Fruit fly (Drosophila melanogaster) whole organism, prepupa: ENCODE results near the gene Sfp24Bb.

Experiments
- Blimp-1 ChIP-seq: fragments of 200-800 bp; sonication (Bioruptor generic); optimal IDR thresholded peaks from 3 replicates; lab custom pipeline; 2017; ENCODE audit warnings: missing biosample characterization, missing genetic modification characterization, mild to moderate bottlenecking, moderate library complexity, missing genetic modification reagents
- CG7368 ChIP-seq: fragments of 200-800 bp; sonication (Bioruptor generic); optimal IDR thresholded peaks from 3 replicates; lab custom pipeline; 2016; ENCODE audit warnings: missing biosample characterization, missing genetic modification characterization
- CG8632 ChIP-seq: fragments of 200-800 bp; sonication (Bioruptor generic); optimal IDR thresholded peaks from 3 replicates; lab custom pipeline; 2016; ENCODE audit warnings: missing biosample characterization, missing genetic modification characterization
- Ets21C ChIP-seq: fragments of 200-800 bp; sonication (Bioruptor generic); optimal IDR thresholded peaks from 3 replicates; lab custom pipeline; 2016; ENCODE audit warnings: missing biosample characterization, missing genetic modification characterization
- Ets96B ChIP-seq: fragments of 200-800 bp; optimal IDR thresholded peaks from 2 replicates; lab custom pipeline; 2019; ENCODE audit warnings: missing biosample characterization, mild to moderate bottlenecking, missing genetic modification characterization, moderate library complexity
- Gug ChIP-seq: fragments of 200-800 bp; sonication (Bioruptor generic); IDR thresholded peaks from 2 replicates; pipeline ENCODE4 v1.3.6; 2022; ENCODE audit warnings: missing biosample characterization, missing genetic modification characterization
- Lpt ChIP-seq: fragments of 200-800 bp; sonication (Bioruptor generic); optimal IDR thresholded peaks from 3 replicates; lab custom pipeline; 2016; ENCODE audit warnings: missing biosample characterization, missing genetic modification characterization
- OdsH ChIP-seq: fragments of 200-800 bp; sonication (Bioruptor generic); optimal IDR thresholded peaks from 3 replicates; lab custom pipeline; 2016; ENCODE audit warnings: missing biosample characterization, missing genetic modification characterization
- Sox14 ChIP-seq: fragments of 200-800 bp; sonication (Bioruptor generic); optimal IDR thresholded peaks from 3 replicates; lab custom pipeline; 2016; ENCODE audit warnings: missing biosample characterization, missing genetic modification characterization
- net ChIP-seq: fragments of 200-800 bp; sonication (Bioruptor generic); optimal IDR thresholded peaks from 3 replicates; lab custom pipeline; 2016; ENCODE audit warnings: missing biosample characterization, missing genetic modification characterization

- TF ChIP-seq CG8632 (GFP tag; lab: Kevin White, UChicago) (peak; percentile 99), Gug (peak; percentile 98), net (GFP tag; lab: Kevin White, UChicago) (peak; percentile 99), CG7368 (peak; percentile 99), OdsH (peak; percentile 99), Lpt (GFP tag; lab: Kevin White, UChicago) (peak; percentile 98), Ets96B (peak; percentile 98), Sox14 (peak; percentile 99), Blimp-1 (peak; percentile 94), Ets21C (GFP tag; lab: Kevin White, UChicago) (peak; percentile 98)
Measured at dm6 chr2L:3655698-3656105, 13.9 kb downstream of the Sfp24Bb start.
